Fruit fly (Drosophila melanogaster) whole organism, embryonic: Measurements from ENCODE around the gene CG6126.

Experiments
- Bdp1 ChIP-seq: fragments of 200-800 bp; sonication (Bioruptor generic); optimal IDR thresholded peaks from 3 replicates; lab custom pipeline; 2016; ENCODE audit warnings: missing biosample characterization, missing genetic modification characterization
- CG10543 ChIP-seq: fragments of 200-800 bp; sonication (Bioruptor generic); optimal IDR thresholded peaks from 3 replicates; lab custom pipeline; 2017; ENCODE audit warnings: missing biosample characterization, mild to moderate bottlenecking, missing genetic modification characterization, moderate library complexity
- CG11093 ChIP-seq: fragments of 200-800 bp; sonication (Bioruptor generic); IDR thresholded peaks from 3 replicates; pipeline ENCODE4 v1.3.6; 2022; ENCODE audit warnings: missing biosample characterization, missing genetic modification characterization
- CG11398 ChIP-seq: fragments of 200-800 bp; sonication (Bioruptor generic); optimal IDR thresholded peaks from 2 replicates; lab custom pipeline; 2016; ENCODE audit warnings: missing biosample characterization, missing genetic modification characterization
- CG12236 ChIP-seq: fragments of 200-800 bp; sonication (Bioruptor generic); optimal IDR thresholded peaks from 2 replicates; lab custom pipeline; 2016; ENCODE audit warnings: missing biosample characterization, missing genetic modification characterization
- CG1233 ChIP-seq: fragments of 200-800 bp; sonication (Bioruptor generic); optimal IDR thresholded peaks from 4 replicates; lab custom pipeline; 2018; ENCODE audit warnings: missing biosample characterization, mild to moderate bottlenecking, missing genetic modification characterization
- CG12769 ChIP-seq: fragments of 200-800 bp; sonication (Bioruptor generic); optimal IDR thresholded peaks from 2 replicates; lab custom pipeline; 2019; ENCODE audit warnings: missing biosample characterization, mild to moderate bottlenecking, missing genetic modification characterization, moderate library complexity
- CG14710 ChIP-seq: fragments of 200-800 bp; sonication (Bioruptor generic); optimal IDR thresholded peaks from 3 replicates; lab custom pipeline; 2019; ENCODE audit warnings: missing biosample characterization, mild to moderate bottlenecking, missing genetic modification characterization, moderate library complexity
- CG15514 ChIP-seq: fragments of 200-800 bp; sonication (Bioruptor generic); optimal IDR thresholded peaks from 3 replicates; lab custom pipeline; 2017; ENCODE audit warnings: missing biosample characterization, missing genetic modification characterization, mild to moderate bottlenecking, moderate library complexity, missing genetic modification reagents
- CG33213 ChIP-seq: fragments of 200-800 bp; sonication (Bioruptor generic); optimal IDR thresholded peaks from 3 replicates; lab custom pipeline; 2016; ENCODE audit warnings: missing biosample characterization, missing genetic modification characterization
- CG4404 ChIP-seq: fragments of 200-800 bp; sonication (Bioruptor generic); IDR thresholded peaks from 2 replicates; pipeline ENCODE4 v1.3.6; 2022; ENCODE audit warnings: missing biosample characterization, missing genetic modification characterization
- CG5953 ChIP-seq: fragments of 200-800 bp; sonication (Bioruptor generic); IDR thresholded peaks from 2 replicates; pipeline ENCODE4 v1.3.6; 2022; ENCODE audit warnings: missing biosample characterization, missing genetic modification characterization
- CG6854 ChIP-seq: fragments of 200-800 bp; sonication (Bioruptor generic); optimal IDR thresholded peaks from 3 replicates; lab custom pipeline; 2017; ENCODE audit warnings: missing biosample characterization, mild to moderate bottlenecking, missing genetic modification characterization
- CG7987 ChIP-seq: fragments of 200-800 bp; sonication (Bioruptor generic); optimal IDR thresholded peaks from 2 replicates; lab custom pipeline; 2018; ENCODE audit warnings: missing biosample characterization, mild to moderate bottlenecking, missing genetic modification characterization, moderate library complexity
- CG9727 ChIP-seq: fragments of 200-800 bp; sonication (Bioruptor generic); optimal IDR thresholded peaks from 3 replicates; lab custom pipeline; 2017; ENCODE audit warnings: missing biosample characterization, mild to moderate bottlenecking, missing genetic modification characterization
- CTCF ChIP-seq: fragments of 200-800 bp; sonication (Bioruptor generic); optimal IDR thresholded peaks from 2 replicates; lab custom pipeline; 2017; ENCODE audit warnings: missing biosample characterization, mild to moderate bottlenecking, missing genetic modification characterization, moderate library complexity
- CkIIα-i1 ChIP-seq: fragments of 200-800 bp; sonication (Bioruptor generic); IDR thresholded peaks from 2 replicates; pipeline ENCODE4 v1.3.6; 2022; ENCODE audit warnings: missing biosample characterization, missing genetic modification characterization
- CoRest ChIP-seq: fragments of 200-800 bp; sonication (Bioruptor generic); optimal IDR thresholded peaks from 3 replicates; lab custom pipeline; 2018; ENCODE audit warnings: missing biosample characterization, mild to moderate bottlenecking, missing genetic modification characterization, moderate library complexity
- ERR ChIP-seq: fragments of 200-800 bp; sonication (Bioruptor generic); optimal IDR thresholded peaks from 2 replicates; lab custom pipeline; 2016; ENCODE audit warnings: missing biosample characterization, missing genetic modification characterization
- Ets97D ChIP-seq: fragments of 200-800 bp; sonication (Bioruptor generic); optimal IDR thresholded peaks from 3 replicates; lab custom pipeline; 2016; ENCODE audit warnings: missing biosample characterization, missing genetic modification characterization
- Fer3 ChIP-seq: fragments of 200-800 bp; sonication (Bioruptor generic); optimal IDR thresholded peaks from 2 replicates; lab custom pipeline; 2018; ENCODE audit warnings: missing biosample characterization, mild to moderate bottlenecking, missing genetic modification characterization, moderate library complexity
- Jarid2 ChIP-seq: fragments of 200-800 bp; sonication (Bioruptor generic); optimal IDR thresholded peaks from 3 replicates; lab custom pipeline; 2017; ENCODE audit warnings: mild to moderate bottlenecking, missing biosample characterization, missing genetic modification reagents, missing genetic modification characterization
- Max ChIP-seq: fragments of 200-800 bp; sonication (Bioruptor generic); optimal IDR thresholded peaks from 2 replicates; lab custom pipeline; 2016; ENCODE audit warnings: missing biosample characterization, mild to moderate bottlenecking, missing genetic modification characterization
- Spps ChIP-seq: fragments of 200-800 bp; sonication (Bioruptor generic); optimal IDR thresholded peaks from 2 replicates; lab custom pipeline; 2018; ENCODE audit warnings: missing biosample characterization, mild to moderate bottlenecking, missing genetic modification characterization
- Taf1 ChIP-seq: fragments of 200-800 bp; sonication (Bioruptor generic); IDR thresholded peaks from 2 replicates; pipeline ENCODE4 v1.3.6; 2022; ENCODE audit warnings: missing biosample characterization, missing genetic modification characterization
- ash1 ChIP-seq: fragments of 200-800 bp; sonication (Bioruptor generic); optimal IDR thresholded peaks from 2 replicates; lab custom pipeline; 2018; ENCODE audit warnings: missing biosample characterization, mild to moderate bottlenecking, missing genetic modification characterization
- bbx ChIP-seq: fragments of 200-800 bp; sonication (Bioruptor generic); IDR thresholded peaks from 2 replicates; pipeline ENCODE4 v1.3.6; 2022; ENCODE audit warnings: missing biosample characterization, missing genetic modification characterization; ENCODE audit not compliant: partially characterized antibody
- bowl ChIP-seq: fragments of 200-800 bp; sonication (Bioruptor generic); IDR thresholded peaks from 2 replicates; pipeline ENCODE4 v1.3.6; 2022; ENCODE audit warnings: missing biosample characterization, missing genetic modification characterization
- ci ChIP-seq: fragments of 200-800 bp; sonication (Bioruptor generic); IDR thresholded peaks from 3 replicates; pipeline ENCODE4 v1.3.6; 2022; ENCODE audit warnings: missing biosample characterization, missing genetic modification characterization
- cwo ChIP-seq: fragments of 200-800 bp; sonication (Bioruptor generic); optimal IDR thresholded peaks from 3 replicates; lab custom pipeline; 2017; ENCODE audit warnings: missing biosample characterization, missing genetic modification characterization, mild to moderate bottlenecking, moderate library complexity, missing genetic modification reagents
- da ChIP-seq: fragments of 200-800 bp; sonication (Bioruptor generic); optimal IDR thresholded peaks from 2 replicates; lab custom pipeline; 2016; ENCODE audit warnings: missing biosample characterization, missing genetic modification characterization
- dmrt11E ChIP-seq: fragments of 200-800 bp; sonication (Bioruptor generic); optimal IDR thresholded peaks from 3 replicates; lab custom pipeline; 2018; ENCODE audit warnings: missing biosample characterization, mild to moderate bottlenecking, missing genetic modification characterization, moderate library complexity
- fd64A ChIP-seq: fragments of 200-800 bp; sonication (Bioruptor generic); optimal IDR thresholded peaks from 3 replicates; lab custom pipeline; 2018; ENCODE audit warnings: missing biosample characterization, mild to moderate bottlenecking, missing genetic modification characterization
- fru ChIP-seq: fragments of >200 bp; optimal IDR thresholded peaks from 2 replicates; lab custom pipeline; 2017
- hb ChIP-seq: fragments of 200-800 bp; sonication (Bioruptor generic); IDR thresholded peaks from 3 replicates; pipeline ENCODE4 v1.3.6; 2022; ENCODE audit warnings: missing biosample characterization, missing genetic modification characterization; ENCODE audit not compliant: partially characterized antibody
- hbn ChIP-seq: fragments of 200-800 bp; sonication (Bioruptor generic); IDR thresholded peaks from 2 replicates; pipeline ENCODE4 v1.3.6; 2022; ENCODE audit warnings: missing biosample characterization, missing genetic modification characterization; ENCODE audit not compliant: partially characterized antibody
- jing ChIP-seq: fragments of 200-800 bp; sonication (Bioruptor generic); optimal IDR thresholded peaks from 2 replicates; lab custom pipeline; 2018; ENCODE audit warnings: missing biosample characterization, mild to moderate bottlenecking, missing genetic modification characterization
- kah ChIP-seq: fragments of 200-800 bp; sonication (Bioruptor generic); optimal IDR thresholded peaks from 2 replicates; lab custom pipeline; 2018; ENCODE audit warnings: missing biosample characterization, mild to moderate bottlenecking, missing genetic modification characterization
- klu ChIP-seq: fragments of 200-800 bp; sonication (Bioruptor generic); IDR thresholded peaks from 2 replicates; pipeline ENCODE4 v1.3.6; 2022; ENCODE audit warnings: missing biosample characterization, missing genetic modification characterization
- kni ChIP-seq: fragments of 200-800 bp; sonication (Bioruptor generic); optimal IDR thresholded peaks from 3 replicates; lab custom pipeline; 2017; ENCODE audit warnings: mild to moderate bottlenecking, missing biosample characterization, missing genetic modification reagents, missing genetic modification characterization
- lilli ChIP-seq: fragments of 200-800 bp; sonication (Bioruptor generic); optimal IDR thresholded peaks from 3 replicates; lab custom pipeline; 2016; ENCODE audit warnings: missing biosample characterization, missing genetic modification characterization
- lmd ChIP-seq: fragments of 200-800 bp; sonication (Bioruptor generic); IDR thresholded peaks from 2 replicates; pipeline ENCODE4 v1.3.6; 2022; ENCODE audit warnings: missing biosample characterization, missing genetic modification characterization
- mirr ChIP-seq: fragments of 200-800 bp; sonication (Bioruptor generic); optimal IDR thresholded peaks from 3 replicates; lab custom pipeline; 2018; ENCODE audit warnings: missing biosample characterization, mild to moderate bottlenecking, missing genetic modification characterization
- nerfin-1 ChIP-seq: fragments of 200-800 bp; sonication (Bioruptor generic); optimal IDR thresholded peaks from 3 replicates; lab custom pipeline; 2019; ENCODE audit warnings: missing biosample characterization, mild to moderate bottlenecking, missing genetic modification characterization, moderate library complexity
- pb ChIP-seq: fragments of 200-800 bp; sonication (Bioruptor generic); optimal IDR thresholded peaks from 3 replicates; lab custom pipeline; 2016; ENCODE audit warnings: missing biosample characterization, missing genetic modification characterization
- phol ChIP-seq: fragments of 200-800 bp; sonication (Bioruptor generic); optimal IDR thresholded peaks from 3 replicates; lab custom pipeline; 2018; ENCODE audit warnings: missing biosample characterization, mild to moderate bottlenecking, missing genetic modification characterization, moderate library complexity
- slbo ChIP-seq: fragments of 200-800 bp; sonication (Bioruptor generic); IDR thresholded peaks from 2 replicates; pipeline ENCODE4 v1.3.6; 2022; ENCODE audit warnings: missing biosample characterization, missing genetic modification characterization
- toy ChIP-seq: fragments of 200-800 bp; sonication (Bioruptor generic); IDR thresholded peaks from 2 replicates; pipeline ENCODE4 v1.3.6; 2022; ENCODE audit warnings: missing biosample characterization, missing genetic modification characterization
- vnd ChIP-seq: fragments of 200-800 bp; sonication (Bioruptor generic); IDR thresholded peaks from 3 replicates; pipeline ENCODE4 v1.3.6; 2022; ENCODE audit warnings: missing biosample characterization, missing genetic modification characterization; ENCODE audit not compliant: partially characterized antibody
- zen ChIP-seq: fragments of 200-800 bp; sonication (Bioruptor generic); optimal IDR thresholded peaks from 3 replicates; lab custom pipeline; 2018; ENCODE audit warnings: missing biosample characterization, mild to moderate bottlenecking, missing genetic modification characterization, moderate library complexity
- zen2 ChIP-seq: fragments of 200-800 bp; sonication (Bioruptor generic); IDR thresholded peaks from 3 replicates; pipeline ENCODE4 v1.3.6; 2022; ENCODE audit warnings: missing biosample characterization, missing genetic modification characterization; ENCODE audit not compliant: partially characterized antibody

CG6126 gene

DNA sequence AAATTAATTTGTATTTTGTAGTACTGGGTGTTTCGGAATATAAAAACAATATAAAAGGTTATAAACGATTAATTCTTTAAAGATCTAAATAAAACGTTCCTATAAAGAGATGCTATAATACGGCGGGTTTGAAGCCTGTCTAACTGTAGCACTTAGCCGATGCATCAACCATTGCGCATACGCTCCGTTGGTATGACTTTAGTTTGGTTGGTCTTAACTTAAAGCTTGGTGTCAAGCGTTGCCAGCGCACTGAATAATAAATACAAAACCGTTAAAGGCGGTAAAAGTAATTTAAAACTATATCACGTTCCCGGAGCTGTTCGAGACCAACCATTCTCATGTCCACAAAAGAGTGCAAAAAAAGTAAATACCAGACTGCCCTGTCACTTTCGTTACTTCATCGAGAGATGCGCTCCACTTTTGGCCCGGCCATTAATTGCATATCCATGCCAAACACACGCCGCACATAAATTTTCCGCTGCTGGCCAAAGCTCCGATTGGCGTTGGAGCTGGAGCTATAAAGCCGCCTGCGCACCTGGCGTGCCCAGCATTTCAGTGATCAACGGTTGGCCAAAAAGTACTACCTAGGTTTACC lies 22.3 kb downstream of the CG6126 start, which contains the start of gene CG8927 (continued):
- TF ChIP-seq Jarid2 (GFP tag; lab: Kevin White, UChicago) (no peak), CG33213 (GFP tag; lab: Kevin White, UChicago) (peak; percentile 12), ERR (GFP tag; lab: Kevin White, UChicago) (no peak), cwo (GFP tag; lab: Kevin White, UChicago) (no peak), CG12769 (no peak), Ets97D (GFP tag; lab: Kevin White, UChicago) (no peak), bbx (GFP tag; lab: Robert Waterston, UW) (no peak), CG5953 (GFP tag; lab: Robert Waterston, UW) (no peak), CG10543 (GFP tag; lab: Kevin White, UChicago) (no peak), da (no peak), CG14710 (tag; lab: Kevin White, UChicago) (no peak), bowl (GFP tag; lab: Robert Waterston, UW) (no peak), CG1233 (GFP tag; lab: Kevin White, UChicago) (no peak), zen (no peak), pb (GFP tag; lab: Kevin White, UChicago) (no peak), kni (GFP tag; lab: Kevin White, UChicago) (no peak), Spps (tag; lab: Kevin White, UChicago) (no peak), CG15514 (GFP tag; lab: Kevin White, UChicago) (peak; percentile 17), mirr (no peak), vnd (GFP tag; lab: Robert Waterston, UW) (0 out of 3 replicates have a peak, but pooled peaks have one; percentile 28), phol (tag; lab: Kevin White, UChicago) (no peak), hbn (no peak), Taf1 (GFP tag; lab: Robert Waterston, UW) (no peak), Max (GFP tag; lab: Kevin White, UChicago) (no peak), CG11093 (no peak), Fer3 (no peak), CG7987 (GFP tag; lab: Kevin White, UChicago) (no peak), hb (GFP tag; lab: Robert Waterston, UW) (no peak), ci (peak; percentile 6; the same call in 1 of the 3 replicates), zen2 (no peak), jing (GFP tag; lab: Kevin White, UChicago) (no peak), toy (GFP tag; lab: Robert Waterston, UW) (no peak), klu (GFP tag; lab: Robert Waterston, UW) (no peak), fd64A (GFP tag; lab: Kevin White, UChicago) (no peak), CTCF (GFP tag; lab: Kevin White, UChicago) (peak; percentile 80), fru (lab: Kevin White, UChicago) (no peak), CG6854 (GFP tag; lab: Kevin White, UChicago) (no peak), lmd (no peak), CkIIα-i1 (GFP tag; lab: Robert Waterston, UW) (no peak), lilli (GFP tag; lab: Kevin White, UChicago) (no peak), ash1 (GFP tag; lab: Kevin White, UChicago) (no peak), CG12236 (GFP tag; lab: Kevin White, UChicago) (no peak), dmrt11E (tag; lab: Kevin White, UChicago) (no peak), kah (no peak), Bdp1 (GFP tag; lab: Kevin White, UChicago) (no peak), CG11398 (GFP tag; lab: Kevin White, UChicago) (no peak), CG4404 (GFP tag; lab: Robert Waterston, UW) (no peak), nerfin-1 (tag; lab: Kevin White, UChicago) (no peak), slbo (GFP tag; lab: Robert Waterston, UW) (no peak), CG9727 (no peak), CoRest (tag; lab: Kevin White, UChicago) (no peak)
